Fruit fly (Drosophila melanogaster) whole organism, embryonic: ENCODE data around the gene CG1824.
A peak's percentile ranks its signal among the peaks of the same experiment; 100 is the strongest.

Experiments
- Bgb ChIP-seq: fragments of 200-800 bp; sonication (Bioruptor generic); IDR thresholded peaks from 2 replicates; pipeline ENCODE4 v1.3.6; 2022; ENCODE audit warnings: missing biosample characterization, missing genetic modification characterization; ENCODE audit not compliant: partially characterized antibody
- CG10431 ChIP-seq: fragments of 200-800 bp; sonication (Bioruptor generic); optimal IDR thresholded peaks from 3 replicates; lab custom pipeline; 2018; ENCODE audit warnings: missing biosample characterization, mild to moderate bottlenecking, missing genetic modification characterization
- CG10979 ChIP-seq: fragments of 200-800 bp; sonication (Bioruptor generic); optimal IDR thresholded peaks from 2 replicates; lab custom pipeline; 2018; ENCODE audit warnings: missing biosample characterization, mild to moderate bottlenecking, missing genetic modification characterization, moderate library complexity
- CG11247 ChIP-seq: fragments of 200-800 bp; sonication (Bioruptor generic); IDR thresholded peaks from 2 replicates; pipeline ENCODE4 v1.3.6; 2022; ENCODE audit warnings: missing biosample characterization, missing genetic modification characterization
- CG11695 ChIP-seq: fragments of 200-800 bp; sonication (Bioruptor generic); IDR thresholded peaks from 3 replicates; pipeline ENCODE4 v1.3.6; 2022; ENCODE audit warnings: missing biosample characterization, missing genetic modification characterization
- CG12236 ChIP-seq: fragments of 200-800 bp; sonication (Bioruptor generic); optimal IDR thresholded peaks from 2 replicates; lab custom pipeline; 2016; ENCODE audit warnings: missing biosample characterization, missing genetic modification characterization
- CG15514 ChIP-seq: fragments of 200-800 bp; sonication (Bioruptor generic); optimal IDR thresholded peaks from 3 replicates; lab custom pipeline; 2017; ENCODE audit warnings: missing biosample characterization, missing genetic modification characterization, mild to moderate bottlenecking, moderate library complexity, missing genetic modification reagents
- CG16813 ChIP-seq: fragments of 200-800 bp; sonication (Bioruptor generic); IDR thresholded peaks from 3 replicates; pipeline ENCODE4 v1.3.6; 2022; ENCODE audit warnings: missing biosample characterization, missing genetic modification characterization; ENCODE audit not compliant: partially characterized antibody
- CG16815 ChIP-seq: fragments of 200-800 bp; sonication (Bioruptor generic); optimal IDR thresholded peaks from 3 replicates; lab custom pipeline; 2017; ENCODE audit warnings: missing biosample characterization, mild to moderate bottlenecking, missing genetic modification characterization
- CG2678 ChIP-seq: fragments of 200-800 bp; sonication (Bioruptor generic); optimal IDR thresholded peaks from 3 replicates; lab custom pipeline; 2019; ENCODE audit warnings: missing biosample characterization, mild to moderate bottlenecking, missing genetic modification characterization, moderate library complexity
- CG30020 ChIP-seq: fragments of 200-800 bp; optimal IDR thresholded peaks from 2 replicates; lab custom pipeline; 2019; ENCODE audit warnings: missing biosample characterization, mild to moderate bottlenecking, missing genetic modification characterization, moderate library complexity
- CG30403 ChIP-seq: fragments of 200-800 bp; sonication (Bioruptor generic); optimal IDR thresholded peaks from 3 replicates; lab custom pipeline; 2016; ENCODE audit warnings: missing biosample characterization, missing genetic modification characterization
- CG31441 ChIP-seq: fragments of 200-800 bp; sonication (Bioruptor generic); IDR thresholded peaks from 2 replicates; pipeline ENCODE4 v1.3.6; 2022; ENCODE audit warnings: missing biosample characterization, missing genetic modification characterization
- CG32767 ChIP-seq: fragments of 200-800 bp; sonication (Bioruptor generic); IDR thresholded peaks from 2 replicates; pipeline ENCODE4 v1.3.6; 2022; ENCODE audit warnings: missing biosample characterization, missing genetic modification characterization
- CG3281 ChIP-seq: fragments of 200-800 bp; sonication (Bioruptor generic); optimal IDR thresholded peaks from 3 replicates; lab custom pipeline; 2017; ENCODE audit warnings: missing biosample characterization, mild to moderate bottlenecking, missing genetic modification characterization
- CG33557 ChIP-seq: fragments of 200-800 bp; sonication (Bioruptor generic); optimal IDR thresholded peaks from 2 replicates; lab custom pipeline; 2019; ENCODE audit warnings: missing biosample characterization, mild to moderate bottlenecking, missing genetic modification characterization, moderate library complexity
- CG4328 ChIP-seq: fragments of 200-800 bp; sonication (Bioruptor generic); optimal IDR thresholded peaks from 3 replicates; lab custom pipeline; 2017; ENCODE audit warnings: missing biosample characterization, missing genetic modification reagents, missing genetic modification characterization
- CG4730 ChIP-seq: fragments of 200-800 bp; sonication (Bioruptor generic); IDR thresholded peaks from 2 replicates; pipeline ENCODE4 v1.3.6; 2022; ENCODE audit warnings: missing biosample characterization, missing genetic modification characterization
- CG6689 ChIP-seq: fragments of 200-800 bp; sonication (Bioruptor generic); IDR thresholded peaks from 2 replicates; pipeline ENCODE4 v1.3.6; 2022; ENCODE audit warnings: missing biosample characterization, missing genetic modification characterization
- CG7839 ChIP-seq: fragments of 200-800 bp; sonication (Bioruptor generic); optimal IDR thresholded peaks from 3 replicates; lab custom pipeline; 2018; ENCODE audit warnings: missing biosample characterization, mild to moderate bottlenecking, missing genetic modification characterization, moderate library complexity
- CG8944 ChIP-seq: fragments of 200-800 bp; sonication (Bioruptor generic); optimal IDR thresholded peaks from 3 replicates; lab custom pipeline; 2016; ENCODE audit warnings: missing biosample characterization, missing genetic modification characterization
- CG9437 ChIP-seq: fragments of 200-800 bp; sonication (Bioruptor generic); optimal IDR thresholded peaks from 2 replicates; lab custom pipeline; 2018; ENCODE audit warnings: missing biosample characterization, mild to moderate bottlenecking, missing genetic modification characterization
- CHES-1-like ChIP-seq: fragments of 200-800 bp; sonication (Bioruptor generic); optimal IDR thresholded peaks from 2 replicates; lab custom pipeline; 2016; ENCODE audit warnings: missing biosample characterization, missing genetic modification characterization
- CoRest ChIP-seq: fragments of 200-800 bp; sonication (Bioruptor generic); optimal IDR thresholded peaks from 3 replicates; lab custom pipeline; 2018; ENCODE audit warnings: missing biosample characterization, mild to moderate bottlenecking, missing genetic modification characterization, moderate library complexity
- Dek ChIP-seq: fragments of 200-800 bp; sonication (Bioruptor generic); optimal IDR thresholded peaks from 3 replicates; lab custom pipeline; 2019; ENCODE audit warnings: missing biosample characterization, mild to moderate bottlenecking, missing genetic modification characterization, moderate library complexity
- Dll ChIP-seq: fragments of 200-800 bp; sonication (Bioruptor generic); IDR thresholded peaks from 4 replicates; pipeline ENCODE4 v1.3.6; 2022; ENCODE audit warnings: missing biosample characterization, missing genetic modification characterization; ENCODE audit not compliant: partially characterized antibody
- Dp ChIP-seq: fragments of 200-800 bp; sonication (Bioruptor generic); optimal IDR thresholded peaks from 2 replicates; lab custom pipeline; 2018; ENCODE audit warnings: missing biosample characterization, mild to moderate bottlenecking, missing genetic modification characterization, moderate library complexity
- Fer3 ChIP-seq: fragments of 200-800 bp; sonication (Bioruptor generic); optimal IDR thresholded peaks from 2 replicates; lab custom pipeline; 2018; ENCODE audit warnings: missing biosample characterization, mild to moderate bottlenecking, missing genetic modification characterization, moderate library complexity
- MESR4 ChIP-seq: fragments of 200-800 bp; sonication (Bioruptor generic); optimal IDR thresholded peaks from 2 replicates; lab custom pipeline; 2018; ENCODE audit warnings: missing biosample characterization, mild to moderate bottlenecking, missing genetic modification characterization, moderate library complexity
- Med ChIP-seq: fragments of 200-800 bp; sonication (Bioruptor generic); peaks from one replicate; lab custom pipeline; 2016; ENCODE audit warnings: missing biosample characterization, missing genetic modification characterization, mild to moderate bottlenecking, inconsistent platforms, moderate library complexity
- Myb ChIP-seq: fragments of 200-800 bp; sonication (Bioruptor generic); optimal IDR thresholded peaks from 2 replicates; lab custom pipeline; 2016; ENCODE audit warnings: missing biosample characterization, missing genetic modification characterization
- NFAT ChIP-seq: fragments of 200-800 bp; sonication (Bioruptor generic); IDR thresholded peaks from 2 replicates; pipeline ENCODE4 v1.3.6; 2022; ENCODE audit warnings: missing biosample characterization, missing genetic modification characterization
- NfI ChIP-seq: fragments of 200-800 bp; sonication (Bioruptor generic); optimal IDR thresholded peaks from 3 replicates; lab custom pipeline; 2018; ENCODE audit warnings: missing biosample characterization, mild to moderate bottlenecking, missing genetic modification characterization, moderate library complexity
- Sox100B ChIP-seq: fragments of 200-800 bp; sonication (Bioruptor generic); optimal IDR thresholded peaks from 3 replicates; lab custom pipeline; 2018; ENCODE audit warnings: missing biosample characterization, mild to moderate bottlenecking, missing genetic modification characterization
- Xbp1 ChIP-seq: fragments of 200-800 bp; sonication (Bioruptor generic); optimal IDR thresholded peaks from 3 replicates; lab custom pipeline; 2016; ENCODE audit warnings: missing biosample characterization, mild to moderate bottlenecking, missing genetic modification characterization
- Xrp1 ChIP-seq: fragments of 200-800 bp; sonication (Bioruptor generic); IDR thresholded peaks from 2 replicates; pipeline ENCODE4 v1.3.6; 2022; ENCODE audit warnings: missing biosample characterization, missing genetic modification characterization
- ap ChIP-seq: fragments of 200-800 bp; sonication (Bioruptor generic); IDR thresholded peaks from 2 replicates; pipeline ENCODE4 v1.3.6; 2022; ENCODE audit warnings: missing biosample characterization, missing genetic modification characterization
- bsh ChIP-seq, 2 experiments: fragments of 200-800 bp; sonication (Bioruptor generic); optimal IDR thresholded peaks; 2 replicates each; lab custom pipeline; 2017 to 2018; ENCODE audit warnings: mild to moderate bottlenecking in 2 of 2, missing biosample characterization in 2 of 2, missing genetic modification characterization in 2 of 2, moderate library complexity in 1 of 2
- fu2 ChIP-seq: fragments of 200-800 bp; sonication (Bioruptor generic); optimal IDR thresholded peaks from 2 replicates; lab custom pipeline; 2016; ENCODE audit warnings: missing biosample characterization, missing genetic modification characterization
- grau ChIP-seq: fragments of 200-800 bp; optimal IDR thresholded peaks from 3 replicates; lab custom pipeline; 2019; ENCODE audit warnings: missing biosample characterization, mild to moderate bottlenecking, missing genetic modification characterization, moderate library complexity
- knrl ChIP-seq: fragments of 200-800 bp; sonication (Bioruptor generic); IDR thresholded peaks from 3 replicates; pipeline ENCODE4 v1.3.6; 2022; ENCODE audit warnings: missing biosample characterization, missing genetic modification characterization; ENCODE audit not compliant: partially characterized antibody
- lilli ChIP-seq: fragments of 200-800 bp; sonication (Bioruptor generic); optimal IDR thresholded peaks from 3 replicates; lab custom pipeline; 2016; ENCODE audit warnings: missing biosample characterization, missing genetic modification characterization
- prd ChIP-seq, 3 experiments: fragments of >200 bp in 2 of 3; fragments of 200-800 bp in 1 of 3; sonication (Bioruptor generic) in 1 of 3; optimal IDR thresholded peaks in 2 of 3; IDR thresholded peaks in 1 of 3; 2 replicates in 2 of 3; 3 replicates in 1 of 3; pipeline versions ENCODE4 v1.3.6 to Lab custom; 2017 to 2022; ENCODE audit warnings: missing biosample characterization in 1 of 3, missing genetic modification characterization in 1 of 3
- pum ChIP-seq: fragments of 200-800 bp; sonication (Bioruptor generic); optimal IDR thresholded peaks from 2 replicates; lab custom pipeline; 2016; ENCODE audit warnings: missing biosample characterization, missing genetic modification characterization
- ranshi ChIP-seq: fragments of 200-800 bp; sonication (Bioruptor generic); IDR thresholded peaks from 2 replicates; pipeline ENCODE4 v1.3.6; 2022; ENCODE audit warnings: missing biosample characterization, missing genetic modification characterization
- sens ChIP-seq: fragments of 200-800 bp; sonication (Bioruptor generic); peaks from one replicate; lab custom pipeline; 2016; ENCODE audit warnings: missing biosample characterization, missing genetic modification characterization
- sug ChIP-seq: fragments of 200-800 bp; optimal IDR thresholded peaks from 2 replicates; lab custom pipeline; 2019; ENCODE audit warnings: missing biosample characterization, mild to moderate bottlenecking, missing genetic modification characterization, moderate library complexity

CG1824 gene

DNA sequence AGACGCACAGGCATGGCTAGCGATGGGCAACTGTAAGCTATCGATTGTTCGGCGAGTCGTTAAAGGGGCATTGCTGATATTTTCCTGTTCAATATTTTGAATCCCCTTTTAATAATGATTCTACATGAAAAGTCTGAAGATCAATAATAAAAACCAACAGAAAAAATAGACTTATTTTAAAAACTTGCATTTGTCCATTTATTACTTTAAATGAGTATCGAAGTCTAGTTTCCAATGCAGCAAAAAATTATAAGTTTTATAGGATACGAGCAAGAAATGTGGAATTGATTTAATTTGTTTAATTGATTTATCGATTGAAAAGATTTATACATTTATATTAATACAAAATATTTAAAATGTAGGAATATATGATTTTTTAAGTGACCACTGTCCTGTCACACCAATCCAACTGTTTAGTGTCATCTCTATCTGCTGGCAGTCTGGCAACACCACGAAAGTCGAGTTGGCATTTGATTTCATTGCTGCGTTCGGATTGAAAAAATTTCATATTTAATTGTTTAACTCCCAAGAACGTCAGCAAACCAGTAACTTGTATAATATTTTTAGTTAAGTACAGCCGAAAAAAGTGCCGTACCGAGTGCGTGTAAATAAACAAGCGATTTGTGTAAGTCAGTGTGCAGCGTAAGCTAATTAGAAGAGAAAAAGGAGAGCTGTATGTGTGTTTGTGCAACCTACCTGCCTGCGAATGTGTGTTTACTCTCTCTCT, at the start of gene CG1824, which contains the start of gene Sec16 (continued):
- TF ChIP-seq Xrp1 (GFP tag; lab: Robert Waterston, UW) (peak; percentile 11; the same call in 1 of the 2 replicates), fu2 (peak; percentile 1), CoRest (tag; lab: Kevin White, UChicago) (peak; percentile 80), CG11247 (0 out of 2 replicates have a peak, but pooled peaks have one; percentile 6), sens (GFP tag; lab: Kevin White, UChicago) (peak; percentile 72), Sox100B (GFP tag; lab: Kevin White, UChicago) (no peak), Fer3 (tag; lab: Kevin White, UChicago) (peak; percentile 16), Xbp1 (peak; percentile 36), CHES-1-like (peak; percentile 0), CG3281 (GFP tag; lab: Kevin White, UChicago) (peak; percentile 38), MESR4 (peak; percentile 59), CG10979 (tag; lab: Kevin White, UChicago) (peak; percentile 29), CG10431 (GFP tag; lab: Kevin White, UChicago) (peak; percentile 13), CG2678 (peak; percentile 65), CG11695 (0 out of 3 replicates have a peak, but pooled peaks have one; percentile 22), Myb (GFP tag; lab: Kevin White, UChicago) (peak; percentile 9), pum (GFP tag; lab: Kevin White, UChicago) (no peak), sug (tag; lab: Kevin White, UChicago) (peak; percentile 69), lilli (GFP tag; lab: Kevin White, UChicago) (peak; percentile 42), CG4328 (GFP tag; lab: Kevin White, UChicago) (peak; percentile 53), CG30020 (tag; lab: Kevin White, UChicago) (peak; percentile 52), CG15514 (GFP tag; lab: Kevin White, UChicago) (peak; percentile 28), CG16815 (GFP tag; lab: Kevin White, UChicago) (peak; percentile 34), Med (GFP tag; lab: Kevin White, UChicago) (peak; percentile 50), Dp (GFP tag; lab: Kevin White, UChicago) (no peak), prd (optimal IDR thresholded peaks at IDR 0.05; lab: Kevin White, UChicago) (no peak), prd (GFP tag; IDR thresholded peaks at IDR 0.05; lab: Robert Waterston, UW) (peak; percentile 35; the same call in 1 of the 3 replicates), grau (tag; lab: Kevin White, UChicago) (peak; percentile 61), Dll (GFP tag; lab: Robert Waterston, UW) (peak; percentile 55; the same call in 2 of the 4 replicates), CG6689 (GFP tag; lab: Robert Waterston, UW) (0 out of 2 replicates have a peak, but pooled peaks have one; percentile 9), CG32767 (GFP tag; lab: Robert Waterston, UW) (no peak), ap (GFP tag; lab: Robert Waterston, UW) (no peak), Bgb (peak; percentile 2; the same call in 1 of the 2 replicates), CG9437 (GFP tag; lab: Kevin White, UChicago) (peak; percentile 65), CG7839 (tag; lab: Kevin White, UChicago) (peak; percentile 31), CG12236 (GFP tag; lab: Kevin White, UChicago) (no peak), CG16813 (peak; percentile 53; the same call in 2 of the 3 replicates), NfI (peak; percentile 17), CG30403 (peak; percentile 68), bsh (GFP tag; optimal IDR thresholded peaks at IDR 0.05; lab: Kevin White, UChicago) (peak in 1 of 2 experiments; percentile 27), Dek (tag; lab: Kevin White, UChicago) (peak; percentile 35), CG8944 (GFP tag; lab: Kevin White, UChicago) (no peak), NFAT (peak; percentile 63; the same call in 1 of the 2 replicates), CG4730 (no peak), knrl (GFP tag; lab: Robert Waterston, UW) (peak; percentile 39; the same call in 1 of the 3 replicates), CG33557 (GFP tag; lab: Kevin White, UChicago) (peak; percentile 34), CG31441 (GFP tag; lab: Robert Waterston, UW) (peak; percentile 61; the same call in 1 of the 2 replicates), ranshi (no peak)
